Worm (Caenorhabditis elegans) whole organism, midembryonic: ENCODE measurements around the gene srxa-12.

Source experiments
- klf-2 ChIP-seq: fragments of 200-800 bp; sonication (Bioruptor generic); conservative IDR thresholded peaks from 2 replicates; pipeline ENCODE4 v1.3.6; 2022; ENCODE audit warnings: missing genetic modification reagents, missing genetic modification characterization, missing compliant biosample characterization
- ref-1 ChIP-seq: fragments of 200-800 bp; sonication (Bioruptor generic); conservative IDR thresholded peaks from 2 replicates; pipeline ENCODE4 v1.3.6; 2022; ENCODE audit warnings: missing genetic modification reagents, missing genetic modification characterization, missing compliant biosample characterization
- ztf-29 ChIP-seq: fragments of 200-800 bp; sonication (Bioruptor generic); IDR thresholded peaks from 2 replicates; pipeline ENCODE4 v1.3.6; 2022; ENCODE audit warnings: missing genetic modification reagents, missing genetic modification characterization, missing compliant biosample characterization

ce11 chrV:13906166-13906565 lies 20.3 kb upstream of the srxa-12 start, which contains the start of gene stdh-1:
- TF ChIP-seq ref-1 (GFP tag; lab: Robert Waterston, UW) (no peak), ztf-29 (GFP tag; lab: Robert Waterston, UW) (no peak), klf-2 (no peak)
